Worm (Caenorhabditis elegans) whole organism, L4 larva: Measurements from ENCODE around the gene gst-35.

Source experiments
- aha-1 ChIP-seq: fragments of 150-350 bp; peaks from one replicate; lab custom pipeline; 2014; ENCODE audit warnings: missing biosample characterization, missing genetic modification characterization
- arid-1 ChIP-seq: fragments of 200-800 bp; sonication (Bioruptor generic); conservative IDR thresholded peaks from 2 replicates; pipeline ENCODE4 v1.3.6; 2022; ENCODE audit warnings: missing genetic modification reagents, missing genetic modification characterization, missing compliant biosample characterization
- ceh-62 ChIP-seq: sonication (generic microtip); optimal IDR thresholded peaks from 2 replicates; lab custom pipeline; 2017; ENCODE audit warnings: missing biosample characterization, missing genetic modification characterization
- ceh-82 ChIP-seq: sonication (generic microtip); optimal IDR thresholded peaks from 2 replicates; lab custom pipeline; 2017; ENCODE audit warnings: missing biosample characterization, missing genetic modification characterization
- ctbp-1 ChIP-seq: fragments of 200-800 bp; sonication (Bioruptor generic); IDR thresholded peaks from 2 replicates; pipeline ENCODE4 v1.3.6; 2022; ENCODE audit warnings: missing genetic modification reagents, missing genetic modification characterization, missing compliant biosample characterization
- daf-16 ChIP-seq, 3 experiments: sonication (generic microtip); optimal IDR thresholded peaks; 2 replicates each; lab custom pipeline; 2016 to 2017; ENCODE audit warnings: missing genetic modification characterization in 3 of 3, missing genetic modification reagents in 3 of 3, mild to moderate bottlenecking in 2 of 3, missing compliant biosample characterization in 2 of 3, missing biosample characterization in 1 of 3, moderate library complexity in 1 of 3
- dmd-6 ChIP-seq: fragments of 200-800 bp; sonication (Bioruptor generic); IDR thresholded peaks from 2 replicates; pipeline ENCODE4 v1.3.6; 2022; ENCODE audit warnings: missing genetic modification reagents, missing genetic modification characterization, missing compliant biosample characterization
- dmd-8 ChIP-seq: fragments of 200-800 bp; sonication (Bioruptor generic); IDR thresholded peaks from 2 replicates; pipeline ENCODE4 v1.3.6; 2022; ENCODE audit warnings: missing genetic modification characterization, missing compliant biosample characterization
- duxl-1 ChIP-seq: sonication (generic microtip); optimal IDR thresholded peaks from 2 replicates; lab custom pipeline; 2016; ENCODE audit warnings: mild to moderate bottlenecking, missing genetic modification characterization, moderate library complexity, missing compliant biosample characterization; ENCODE audit not compliant: poor library complexity
- dve-1 ChIP-seq: sonication (generic microtip); optimal IDR thresholded peaks from 2 replicates; lab custom pipeline; 2017; ENCODE audit warnings: antibody characterized with exemption, mild to moderate bottlenecking, missing genetic modification characterization, missing compliant biosample characterization; ENCODE audit not compliant: insufficient read depth
- egl-27 ChIP-seq: sonication (generic microtip); optimal IDR thresholded peaks from 3 replicates; lab custom pipeline; 2017; ENCODE audit warnings: missing biosample characterization, missing genetic modification reagents, missing genetic modification characterization
- fkh-10 ChIP-seq: fragments of 150-350 bp; optimal IDR thresholded peaks from 2 replicates; lab custom pipeline; 2014; ENCODE audit warnings: missing biosample characterization, missing genetic modification reagents, missing genetic modification characterization
- hif-1 ChIP-seq, 2 experiments: sonication (generic microtip); optimal IDR thresholded peaks; 2 replicates each; lab custom pipeline; 2016 to 2017; ENCODE audit warnings: missing compliant biosample characterization in 2 of 2, missing genetic modification characterization in 2 of 2, missing genetic modification reagents in 2 of 2, missing genotype in 2 of 2, mild to moderate bottlenecking in 1 of 2
- hlh-11 ChIP-seq: fragments of 200-800 bp; sonication (Bioruptor generic); optimal IDR thresholded peaks from 2 replicates; lab custom pipeline; 2018; ENCODE audit warnings: mild to moderate bottlenecking, missing genetic modification characterization, missing compliant biosample characterization
- hlh-30 ChIP-seq: sonication (generic microtip); optimal IDR thresholded peaks from 2 replicates; lab custom pipeline; 2017; ENCODE audit warnings: antibody characterized with exemption, mild to moderate bottlenecking, missing genetic modification characterization, missing compliant biosample characterization; ENCODE audit not compliant: insufficient read depth
- hmg-1.1 ChIP-seq: fragments of 200-800 bp; sonication (Bioruptor generic); IDR thresholded peaks from 2 replicates; pipeline ENCODE4 v1.3.6; 2022; ENCODE audit warnings: missing genetic modification reagents, missing genetic modification characterization, missing compliant biosample characterization
- lin-13 ChIP-seq: fragments of 150-350 bp; optimal IDR thresholded peaks from 2 replicates; lab custom pipeline; 2014; ENCODE audit warnings: missing biosample characterization, missing genetic modification reagents, missing genetic modification characterization
- lin-29 ChIP-seq: fragments of 200-800 bp; sonication (Bioruptor generic); IDR thresholded peaks from 2 replicates; pipeline ENCODE4 v1.3.6; 2022; ENCODE audit warnings: missing genetic modification reagents, missing genetic modification characterization, missing compliant biosample characterization
- lsy-2 ChIP-seq, 2 experiments: fragments of 150-350 bp in 1 of 2; sonication (generic microtip) in 1 of 2; optimal IDR thresholded peaks; 2 replicates each; lab custom pipeline; 2014 to 2017; ENCODE audit warnings: missing biosample characterization in 2 of 2, missing genetic modification characterization in 2 of 2
- madf-9 ChIP-seq: fragments of 200-800 bp; sonication (Bioruptor generic); conservative IDR thresholded peaks from 2 replicates; pipeline ENCODE4 v1.3.6; 2022; ENCODE audit warnings: missing genetic modification reagents, missing genetic modification characterization, missing compliant biosample characterization
- mdl-1 ChIP-seq, 2 experiments: fragments of 150-350 bp in 1 of 2; sonication (generic microtip) in 1 of 2; optimal IDR thresholded peaks; 2 replicates each; lab custom pipeline; 2014 to 2017; ENCODE audit warnings: missing biosample characterization in 2 of 2, missing genetic modification characterization in 2 of 2
- mep-1 ChIP-seq: fragments of 150-350 bp; sonication (generic microtip); optimal IDR thresholded peaks from 3 replicates; lab custom pipeline; 2014; ENCODE audit warnings: missing biosample characterization, missing genetic modification characterization
- mes-2 ChIP-seq: sonication (generic microtip); optimal IDR thresholded peaks from 2 replicates; lab custom pipeline; 2016; ENCODE audit warnings: missing genotype, mild to moderate bottlenecking, missing genetic modification characterization, missing compliant biosample characterization; ENCODE audit not compliant: poor library complexity, severe bottlenecking
- mxl-2 ChIP-seq: fragments of 200-800 bp; sonication (Bioruptor generic); conservative IDR thresholded peaks from 2 replicates; pipeline ENCODE4 v1.3.6; 2022; ENCODE audit warnings: missing genetic modification reagents, missing genetic modification characterization, missing compliant biosample characterization
- nhr-102 ChIP-seq: sonication (generic microtip); optimal IDR thresholded peaks from 2 replicates; lab custom pipeline; 2016; ENCODE audit warnings: mild to moderate bottlenecking, missing genetic modification characterization, moderate library complexity, missing compliant biosample characterization
- nhr-111 ChIP-seq: fragments of 200-800 bp; sonication (Bioruptor generic); optimal IDR thresholded peaks from 2 replicates; lab custom pipeline; 2018; ENCODE audit warnings: mild to moderate bottlenecking, missing genetic modification characterization, missing compliant biosample characterization
- nhr-25 ChIP-seq: sonication (generic microtip); optimal IDR thresholded peaks from 2 replicates; lab custom pipeline; 2017; ENCODE audit warnings: missing genetic modification characterization, mild to moderate bottlenecking, missing compliant biosample characterization, antibody characterized with exemption, moderate library complexity, borderline replicate concordance; ENCODE audit not compliant: insufficient read depth
- nhr-28 ChIP-seq: fragments of 150-350 bp; optimal IDR thresholded peaks from 2 replicates; lab custom pipeline; 2014; ENCODE audit warnings: missing biosample characterization, missing genetic modification characterization
- nhr-76 ChIP-seq: fragments of 150-350 bp; optimal IDR thresholded peaks from 2 replicates; lab custom pipeline; 2014; ENCODE audit warnings: missing biosample characterization, missing genetic modification characterization
- nhr-77 ChIP-seq: fragments of 150-350 bp; optimal IDR thresholded peaks from 2 replicates; lab custom pipeline; 2014; ENCODE audit warnings: missing biosample characterization, missing genetic modification characterization
- rbr-2 ChIP-seq: sonication (generic microtip); optimal IDR thresholded peaks from 2 replicates; lab custom pipeline; 2016; ENCODE audit warnings: missing genotype, missing genetic modification characterization, missing compliant biosample characterization
- set-16 ChIP-seq: fragments of 200-800 bp; sonication (Bioruptor generic); IDR thresholded peaks from 2 replicates; pipeline ENCODE4 v1.3.6; 2022; ENCODE audit warnings: missing genetic modification reagents, missing genetic modification characterization, missing compliant biosample characterization
- spr-1 ChIP-seq: sonication (generic microtip); optimal IDR thresholded peaks from 2 replicates; lab custom pipeline; 2016; ENCODE audit warnings: mild to moderate bottlenecking, missing genetic modification characterization, missing compliant biosample characterization
- unc-130 ChIP-seq: sonication (generic microtip); optimal IDR thresholded peaks from 2 replicates; lab custom pipeline; 2016; ENCODE audit warnings: missing genetic modification reagents, missing genetic modification characterization, missing compliant biosample characterization
- unc-62 ChIP-seq, 3 experiments: fragments of 150-350 bp in 1 of 3; sonication (generic microtip); optimal IDR thresholded peaks in 2 of 3; peaks in 1 of 3; 1 replicate in 1 of 3; 2 replicates in 2 of 3; lab custom pipeline; 2014 to 2017; ENCODE audit warnings: missing biosample characterization in 3 of 3, missing genetic modification characterization in 3 of 3, missing genetic modification reagents in 3 of 3, missing genotype in 1 of 3
- ztf-11 ChIP-seq: fragments of 150-350 bp; optimal IDR thresholded peaks from 2 replicates; lab custom pipeline; 2014; ENCODE audit warnings: missing biosample characterization, missing genetic modification characterization

gst-35 gene

ce11 chrII:15205346-15205745, 20.2 kb upstream of the gst-35 start (continued):
- TF ChIP-seq dmd-8 (GFP tag; lab: Robert Waterston, UW) = no peak
- TF ChIP-seq, all 104 proteins: peak for 25

ce11 chrII:15204069-15204850, 19.1 kb upstream of the gst-35 start:
- TF ChIP-seq unc-62 (GFP tag; optimal IDR thresholded peaks at IDR 0.05 in 1 of 2; lab: Kevin White, UChicago) (peak in 1 of 2 experiments; percentile 67), unc-62 (tag; optimal IDR thresholded peaks at IDR 0.05; lab: Kevin White, UChicago) (no peak), fkh-10 (no peak), rbr-2 (tag; lab: Kevin White, UChicago) (no peak), dmd-6 (GFP tag; lab: Robert Waterston, UW) (peak; percentile 13; the same call in 1 of the 2 replicates)
- TF ChIP-seq, all 104 proteins: peak for 2

ce11 chrII:15203398-15204068, 18.3 kb upstream of the gst-35 start:
- TF ChIP-seq nhr-76 (no peak), egl-27 (tag; lab: Kevin White, UChicago) (no peak), nhr-25 (tag; lab: Kevin White, UChicago) (peak; percentile 1), aha-1 (peak; percentile 82), unc-130 (GFP tag; lab: Kevin White, UChicago) (no peak), dve-1 (tag; lab: Kevin White, UChicago) (peak; percentile 19), spr-1 (tag; lab: Kevin White, UChicago) (no peak), hlh-30 (tag; lab: Kevin White, UChicago) (peak; percentile 66), mep-1 (tag; lab: Kevin White, UChicago) (peak; percentile 41), unc-62 (GFP tag; optimal IDR thresholded peaks at IDR 0.05 in 1 of 2; lab: Kevin White, UChicago) (peak in 1 of 2 experiments; percentile 7), unc-62 (tag; optimal IDR thresholded peaks at IDR 0.05; lab: Kevin White, UChicago) (no peak), lin-13 (peak; percentile 15), ztf-11 (no peak), ctbp-1 (no peak), set-16 (GFP tag; lab: Robert Waterston, UW) (peak; percentile 24; the same call in 1 of the 2 replicates), ceh-62 (tag; lab: Kevin White, UChicago) (no peak), hif-1 (tag; optimal IDR thresholded peaks at IDR 0.05; lab: Kevin White, UChicago) (no peak), madf-9 (GFP tag; lab: Robert Waterston, UW) (peak; percentile 84), daf-16 (GFP tag; optimal IDR thresholded peaks at IDR 0.05; lab: Kevin White, UChicago) (no peak), daf-16 (tag; optimal IDR thresholded peaks at IDR 0.05; lab: Kevin White, UChicago) (peak; percentile 25), ceh-82 (tag; lab: Kevin White, UChicago) (no peak), lin-29 (GFP tag; lab: Robert Waterston, UW) (no peak), hlh-11 (tag; lab: Kevin White, UChicago) (peak; percentile 18)

- no peak for TF ChIP-seq duxl-1 (tag; lab: Kevin White, UChicago)
- TF ChIP-seq dmd-6 (GFP tag; lab: Robert Waterston, UW) = peak; percentile 71
- no peak for TF ChIP-seq arid-1 (GFP tag; lab: Robert Waterston, UW)
- TF ChIP-seq hlh-30 (tag; lab: Kevin White, UChicago) = peak; percentile 31
- no peak for TF ChIP-seq hmg-1.1 (GFP tag; lab: Robert Waterston, UW)
- TF ChIP-seq unc-62 (GFP tag; optimal IDR thresholded peaks at IDR 0.05 in 1 of 2; lab: Kevin White, UChicago) = peak in 1 of 2 experiments; percentile 94
- no peak for TF ChIP-seq unc-62 (tag; optimal IDR thresholded peaks at IDR 0.05; lab: Kevin White, UChicago)
- peak in 1 of 2 experiments; percentile 1 for TF ChIP-seq lsy-2 (tag; optimal IDR thresholded peaks at IDR 0.05; lab: Kevin White, UChicago)
- TF ChIP-seq nhr-28 (tag; lab: Kevin White, UChicago) = peak; percentile 59
- TF ChIP-seq daf-16 (GFP tag; optimal IDR thresholded peaks at IDR 0.05; lab: Kevin White, UChicago) = no peak
- peak; percentile 74 for TF ChIP-seq daf-16 (tag; optimal IDR thresholded peaks at IDR 0.05; lab: Kevin White, UChicago)
- TF ChIP-seq ceh-82 (tag; lab: Kevin White, UChicago) = no peak
- TF ChIP-seq nhr-111 (GFP tag; lab: Kevin White, UChicago) = no peak
- peak; percentile 65 for TF ChIP-seq nhr-77
- TF ChIP-seq hlh-11 (tag; lab: Kevin White, UChicago) = peak; percentile 64
- TF ChIP-seq mdl-1 (tag; optimal IDR thresholded peaks at IDR 0.05; lab: Kevin White, UChicago) = peak in 1 of 2 experiments; percentile 26
- TF ChIP-seq mxl-2 (GFP tag; lab: Robert Waterston, UW) = peak; percentile 38; the same call in 1 of the 2 replicates
- peak; percentile 29 for TF ChIP-seq mes-2 (tag; lab: Kevin White, UChicago)
- TF ChIP-seq nhr-102 (tag; lab: Kevin White, UChicago) = peak; percentile 7
- peak; percentile 34 for TF ChIP-seq dve-1 (tag; lab: Kevin White, UChicago)
Measured at ce11 chrII:15197500-15197899, 12.3 kb upstream of the gst-35 start.
